Fruit fly (Drosophila melanogaster) whole organism, embryonic: ENCODE measurements around the gene CG7970.
A peak's percentile ranks its signal among the peaks of the same experiment; 100 is the strongest.

Experiments
- Abd-B ChIP-seq: fragments of 200-800 bp; sonication (Bioruptor generic); optimal IDR thresholded peaks from 2 replicates; lab custom pipeline; 2018; ENCODE audit warnings: missing biosample characterization, mild to moderate bottlenecking, missing genetic modification characterization, moderate library complexity
- Adf1 ChIP-seq: fragments of 200-800 bp; sonication (Bioruptor generic); IDR thresholded peaks from 2 replicates; pipeline ENCODE4 v1.3.6; 2022; ENCODE audit warnings: missing biosample characterization, missing genetic modification characterization
- Aef1 ChIP-seq: fragments of 200-800 bp; sonication (Bioruptor generic); IDR thresholded peaks from 3 replicates; pipeline ENCODE4 v1.3.6; 2022; ENCODE audit warnings: missing biosample characterization, missing genetic modification characterization
- CG10366 ChIP-seq: fragments of 200-800 bp; sonication (Bioruptor generic); IDR thresholded peaks from 2 replicates; pipeline ENCODE4 v1.3.6; 2022; ENCODE audit warnings: missing biosample characterization, missing genetic modification characterization
- CG10979 ChIP-seq: fragments of 200-800 bp; sonication (Bioruptor generic); optimal IDR thresholded peaks from 2 replicates; lab custom pipeline; 2018; ENCODE audit warnings: missing biosample characterization, mild to moderate bottlenecking, missing genetic modification characterization, moderate library complexity
- CG11093 ChIP-seq: fragments of 200-800 bp; sonication (Bioruptor generic); IDR thresholded peaks from 3 replicates; pipeline ENCODE4 v1.3.6; 2022; ENCODE audit warnings: missing biosample characterization, missing genetic modification characterization
- CG11398 ChIP-seq: fragments of 200-800 bp; sonication (Bioruptor generic); optimal IDR thresholded peaks from 2 replicates; lab custom pipeline; 2016; ENCODE audit warnings: missing biosample characterization, missing genetic modification characterization
- CG11560 ChIP-seq: fragments of 200-800 bp; sonication (Bioruptor generic); IDR thresholded peaks from 3 replicates; pipeline ENCODE4 v1.3.6; 2022; ENCODE audit warnings: missing biosample characterization, missing genetic modification characterization
- CG11723 ChIP-seq: fragments of 200-800 bp; sonication (Bioruptor generic); optimal IDR thresholded peaks from 2 replicates; lab custom pipeline; 2017; ENCODE audit warnings: missing biosample characterization, mild to moderate bottlenecking, missing genetic modification characterization
- CG12391 ChIP-seq: fragments of 200-800 bp; sonication (Bioruptor generic); optimal IDR thresholded peaks from 3 replicates; lab custom pipeline; 2018; ENCODE audit warnings: missing biosample characterization, mild to moderate bottlenecking, missing genetic modification characterization, moderate library complexity
- CG12744 ChIP-seq: fragments of 200-800 bp; sonication (Bioruptor generic); optimal IDR thresholded peaks from 2 replicates; lab custom pipeline; 2016; ENCODE audit warnings: missing biosample characterization, missing genetic modification characterization
- CG15696 ChIP-seq: fragments of 200-800 bp; sonication (Bioruptor generic); optimal IDR thresholded peaks from 2 replicates; lab custom pipeline; 2019; ENCODE audit warnings: missing biosample characterization, mild to moderate bottlenecking, missing genetic modification characterization, moderate library complexity
- CG16779 ChIP-seq: fragments of 200-800 bp; sonication (Bioruptor generic); IDR thresholded peaks from 2 replicates; pipeline ENCODE4 v1.3.6; 2022; ENCODE audit warnings: missing biosample characterization, missing genetic modification characterization
- CG16863 ChIP-seq: fragments of 200-800 bp; sonication (Bioruptor generic); optimal IDR thresholded peaks from 3 replicates; lab custom pipeline; 2016; ENCODE audit warnings: missing biosample characterization, missing genetic modification characterization
- CG1792 ChIP-seq: fragments of 200-800 bp; sonication (Bioruptor generic); optimal IDR thresholded peaks from 2 replicates; lab custom pipeline; 2016; ENCODE audit warnings: missing biosample characterization, missing genetic modification characterization
- CG2889 ChIP-seq: fragments of 200-800 bp; sonication (Bioruptor generic); IDR thresholded peaks from 3 replicates; pipeline ENCODE4 v1.3.6; 2022; ENCODE audit warnings: missing biosample characterization, missing genetic modification characterization
- CG3163 ChIP-seq: fragments of 200-800 bp; sonication (Bioruptor generic); optimal IDR thresholded peaks from 3 replicates; lab custom pipeline; 2016; ENCODE audit warnings: missing biosample characterization, missing genetic modification characterization
- CG32772 ChIP-seq: fragments of 200-800 bp; sonication (Bioruptor generic); IDR thresholded peaks from 2 replicates; pipeline ENCODE4 v1.3.6; 2022; ENCODE audit warnings: missing biosample characterization, missing genetic modification characterization
- CG4404 ChIP-seq: fragments of 200-800 bp; sonication (Bioruptor generic); IDR thresholded peaks from 2 replicates; pipeline ENCODE4 v1.3.6; 2022; ENCODE audit warnings: missing biosample characterization, missing genetic modification characterization
- CG7786 ChIP-seq: fragments of 200-800 bp; sonication (Bioruptor generic); optimal IDR thresholded peaks from 2 replicates; lab custom pipeline; 2016; ENCODE audit warnings: missing biosample characterization, missing genetic modification characterization
- Dfd ChIP-seq, 2 experiments: fragments of >200 bp; optimal IDR thresholded peaks; 2 replicates each; lab custom pipeline; 2017; ENCODE audit warnings: missing biosample characterization in 2 of 2, missing genetic modification characterization in 2 of 2
- Dip3 ChIP-seq: fragments of 200-800 bp; sonication (Bioruptor generic); optimal IDR thresholded peaks from 3 replicates; lab custom pipeline; 2016; ENCODE audit warnings: missing biosample characterization, missing genetic modification characterization
- Drgx ChIP-seq: fragments of 200-800 bp; sonication (Bioruptor generic); IDR thresholded peaks from 2 replicates; pipeline ENCODE4 v1.3.6; 2022; ENCODE audit warnings: missing biosample characterization, missing genetic modification characterization
- E2f2 ChIP-seq: fragments of 200-800 bp; sonication (Bioruptor generic); IDR thresholded peaks from 2 replicates; pipeline ENCODE4 v1.3.6; 2022; ENCODE audit warnings: missing biosample characterization, missing genetic modification characterization
- HLH3B ChIP-seq: fragments of 200-800 bp; sonication (Bioruptor generic); IDR thresholded peaks from 2 replicates; pipeline ENCODE4 v1.3.6; 2022; ENCODE audit warnings: missing biosample characterization, missing genetic modification characterization
- Hand ChIP-seq: fragments of 200-800 bp; sonication (Bioruptor generic); optimal IDR thresholded peaks from 2 replicates; lab custom pipeline; 2017; ENCODE audit warnings: mild to moderate bottlenecking, missing biosample characterization, missing genetic modification reagents, missing genetic modification characterization
- Hmr ChIP-seq: fragments of 200-800 bp; sonication (Bioruptor generic); optimal IDR thresholded peaks from 3 replicates; lab custom pipeline; 2017; ENCODE audit warnings: mild to moderate bottlenecking, missing biosample characterization, missing genetic modification reagents, missing genetic modification characterization
- Nf-YA ChIP-seq: fragments of 200-800 bp; sonication (Bioruptor generic); IDR thresholded peaks from 2 replicates; pipeline ENCODE4 v1.3.6; 2022; ENCODE audit warnings: missing biosample characterization, missing genetic modification characterization
- Optix ChIP-seq: fragments of 200-800 bp; sonication (Bioruptor generic); IDR thresholded peaks from 3 replicates; pipeline ENCODE4 v1.3.6; 2022; ENCODE audit warnings: missing biosample characterization, missing genetic modification characterization
- PHDP ChIP-seq: fragments of 200-800 bp; sonication (Bioruptor generic); optimal IDR thresholded peaks from 3 replicates; lab custom pipeline; 2018; ENCODE audit warnings: missing biosample characterization, mild to moderate bottlenecking, missing genetic modification characterization, moderate library complexity
- Ravus ChIP-seq: fragments of 200-800 bp; sonication (Bioruptor generic); IDR thresholded peaks from 2 replicates; pipeline ENCODE4 v1.3.6; 2022; ENCODE audit warnings: missing biosample characterization, missing genetic modification characterization
- Side ChIP-seq: fragments of 200-800 bp; sonication (Bioruptor generic); optimal IDR thresholded peaks from 2 replicates; lab custom pipeline; 2016; ENCODE audit warnings: missing biosample characterization, missing genetic modification characterization
- Stat92E ChIP-seq, 3 experiments: fragments of >200 bp in 2 of 3; fragments of 200-800 bp in 1 of 3; sonication (Bioruptor generic) in 1 of 3; optimal IDR thresholded peaks; 2 replicates each; lab custom pipeline; 2017 to 2019; ENCODE audit warnings: missing biosample characterization in 3 of 3, missing genetic modification characterization in 3 of 3, mild to moderate bottlenecking in 1 of 3, moderate library complexity in 1 of 3
- Trl ChIP-seq, 3 experiments: fragments of >200 bp in 2 of 3; fragments of 200-800 bp in 1 of 3; sonication (Bioruptor generic) in 1 of 3; optimal IDR thresholded peaks; 2 replicates in 1 of 3; 3 replicates in 2 of 3; lab custom pipeline; 2016 to 2017; ENCODE audit warnings: missing biosample characterization in 1 of 3, missing genetic modification characterization in 1 of 3
- Xrp1 ChIP-seq: fragments of 200-800 bp; sonication (Bioruptor generic); IDR thresholded peaks from 2 replicates; pipeline ENCODE4 v1.3.6; 2022; ENCODE audit warnings: missing biosample characterization, missing genetic modification characterization
- danr ChIP-seq: fragments of 200-800 bp; sonication (Bioruptor generic); IDR thresholded peaks from 2 replicates; pipeline ENCODE4 v1.3.6; 2022; ENCODE audit warnings: missing biosample characterization, missing genetic modification characterization
- dpn ChIP-seq, 2 experiments: fragments of 200-800 bp; sonication (Bioruptor generic); optimal IDR thresholded peaks; 3 replicates each; lab custom pipeline; 2016; ENCODE audit warnings: missing biosample characterization in 2 of 2, missing genetic modification characterization in 2 of 2
- eyg ChIP-seq: fragments of 200-800 bp; sonication (Bioruptor generic); optimal IDR thresholded peaks from 3 replicates; lab custom pipeline; 2016; ENCODE audit warnings: missing biosample characterization, missing genetic modification characterization
- grau ChIP-seq: fragments of 200-800 bp; optimal IDR thresholded peaks from 3 replicates; lab custom pipeline; 2019; ENCODE audit warnings: missing biosample characterization, mild to moderate bottlenecking, missing genetic modification characterization, moderate library complexity
- hkb ChIP-seq, 2 experiments: fragments of 200-800 bp in 1 of 2; fragments of >200 bp in 1 of 2; sonication (Bioruptor generic) in 1 of 2; IDR thresholded peaks in 1 of 2; optimal IDR thresholded peaks in 1 of 2; 2 replicates each; pipeline versions ENCODE4 v1.3.6 to Lab custom; 2017 to 2022; ENCODE audit warnings: missing biosample characterization in 1 of 2, missing genetic modification characterization in 1 of 2
- hth ChIP-seq: fragments of >200 bp; optimal IDR thresholded peaks from 2 replicates; lab custom pipeline; 2017; ENCODE audit warnings: inconsistent platforms
- lola ChIP-seq, 3 experiments: fragments of >200 bp in 2 of 3; fragments of 200-800 bp in 1 of 3; sonication (Bioruptor generic) in 1 of 3; optimal IDR thresholded peaks; 2 replicates each; lab custom pipeline; 2017 to 2019; ENCODE audit warnings: missing biosample characterization in 3 of 3, missing genetic modification characterization in 3 of 3, mild to moderate bottlenecking in 1 of 3, moderate library complexity in 1 of 3
- maf-S ChIP-seq: fragments of 200-800 bp; sonication (Bioruptor generic); optimal IDR thresholded peaks from 2 replicates; lab custom pipeline; 2016; ENCODE audit warnings: missing biosample characterization, missing genetic modification characterization
- mam ChIP-seq: fragments of 200-800 bp; sonication (Bioruptor generic); optimal IDR thresholded peaks from 3 replicates; lab custom pipeline; 2016; ENCODE audit warnings: missing biosample characterization, missing genetic modification characterization
- nmo ChIP-seq: fragments of 200-800 bp; sonication (Bioruptor generic); optimal IDR thresholded peaks from 2 replicates; lab custom pipeline; 2018; ENCODE audit warnings: missing biosample characterization, mild to moderate bottlenecking, missing genetic modification characterization, moderate library complexity
- nom ChIP-seq: fragments of 200-800 bp; sonication (Bioruptor generic); optimal IDR thresholded peaks from 2 replicates; lab custom pipeline; 2017; ENCODE audit warnings: missing biosample characterization, missing genetic modification characterization, mild to moderate bottlenecking, moderate library complexity, missing genetic modification reagents
- p53 ChIP-seq: fragments of 200-800 bp; sonication (Bioruptor generic); optimal IDR thresholded peaks from 2 replicates; lab custom pipeline; 2016; ENCODE audit warnings: missing biosample characterization, missing genetic modification characterization
- pb ChIP-seq: fragments of 200-800 bp; sonication (Bioruptor generic); optimal IDR thresholded peaks from 3 replicates; lab custom pipeline; 2016; ENCODE audit warnings: missing biosample characterization, missing genetic modification characterization
- sd ChIP-seq: fragments of 200-800 bp; sonication (Bioruptor generic); optimal IDR thresholded peaks from 3 replicates; lab custom pipeline; 2018; ENCODE audit warnings: missing biosample characterization, mild to moderate bottlenecking, missing genetic modification characterization, moderate library complexity
- tap ChIP-seq: fragments of 200-800 bp; optimal IDR thresholded peaks from 3 replicates; lab custom pipeline; 2019; ENCODE audit warnings: missing biosample characterization, mild to moderate bottlenecking, missing genetic modification characterization, moderate library complexity
- unpg ChIP-seq: fragments of 200-800 bp; sonication (Bioruptor generic); optimal IDR thresholded peaks from 3 replicates; lab custom pipeline; 2018; ENCODE audit warnings: missing biosample characterization, mild to moderate bottlenecking, missing genetic modification characterization, moderate library complexity

Gene CG7970

dm6 chr3L:1609611-1610010 is 42.9 kb upstream of the CG7970 start (continued):
- no peak for TF ChIP-seq CG11723
- TF ChIP-seq CG4404 (GFP tag; lab: Robert Waterston, UW), result no peak
- TF ChIP-seq CG1792 (GFP tag; lab: Kevin White, UChicago), result no peak
- no peak for TF ChIP-seq CG15696 (tag; lab: Kevin White, UChicago)
- no peak for TF ChIP-seq Xrp1 (GFP tag; lab: Robert Waterston, UW)
- TF ChIP-seq p53, result no peak
- no peak for TF ChIP-seq CG16779 (GFP tag; lab: Robert Waterston, UW)
- TF ChIP-seq Side (GFP tag; lab: Kevin White, UChicago), result no peak
- no peak for TF ChIP-seq hkb (optimal IDR thresholded peaks at IDR 0.05; lab: Kevin White, UChicago)
- TF ChIP-seq hkb (GFP tag; IDR thresholded peaks at IDR 0.05; lab: Robert Waterston, UW), result peak; percentile 34; the same call in 1 of the 2 replicates
- no peak; the same call in 1 of the 2 replicates for TF ChIP-seq E2f2 (GFP tag; lab: Robert Waterston, UW)
- TF ChIP-seq CG10979 (tag; lab: Kevin White, UChicago), result no peak
- TF ChIP-seq Hmr (GFP tag; lab: Kevin White, UChicago), result peak; percentile 57
- peak; percentile 34 for TF ChIP-seq nmo (GFP tag; lab: Kevin White, UChicago)
- peak; percentile 23 for TF ChIP-seq CG12744 (GFP tag; lab: Kevin White, UChicago)
- 0 out of 3 replicates have a peak, but pooled peaks have one; percentile 14 for TF ChIP-seq CG2889
- TF ChIP-seq Stat92E (GFP tag; optimal IDR thresholded peaks at IDR 0.05; lab: Kevin White, UChicago), result no peak
- peak; percentile 29 for TF ChIP-seq CG7786 (GFP tag; lab: Kevin White, UChicago)
- TF ChIP-seq Ravus, result peak; percentile 18; the same call in 1 of the 2 replicates
- TF ChIP-seq CG32772 (GFP tag; lab: Robert Waterston, UW), result no peak
- no peak for TF ChIP-seq Nf-YA (GFP tag; lab: Robert Waterston, UW)
- TF ChIP-seq Drgx (GFP tag; lab: Robert Waterston, UW), result 0 out of 2 replicates have a peak, but pooled peaks have one; percentile 44
- peak; percentile 31; the same call in 1 of the 3 replicates for TF ChIP-seq Aef1 (GFP tag; lab: Robert Waterston, UW)
- no peak for TF ChIP-seq CG11093 (GFP tag; lab: Robert Waterston, UW)
- TF ChIP-seq CG10366 (GFP tag; lab: Robert Waterston, UW), result peak; percentile 19; the same call in 1 of the 2 replicates
- TF ChIP-seq CG12391 (tag; lab: Kevin White, UChicago), result peak; percentile 34
- TF ChIP-seq unpg, result peak; percentile 15
- TF ChIP-seq Hand (GFP tag; lab: Kevin White, UChicago), result peak; percentile 1
- no peak for TF ChIP-seq hth (lab: Kevin White, UChicago)
- no peak for TF ChIP-seq HLH3B (GFP tag; lab: Robert Waterston, UW)
- peak; percentile 64 for TF ChIP-seq grau (tag; lab: Kevin White, UChicago)
- peak; percentile 19 for TF ChIP-seq CG16863 (GFP tag; lab: Kevin White, UChicago)
- TF ChIP-seq Dfd (GFP tag; optimal IDR thresholded peaks at IDR 0.05; lab: Kevin White, UChicago), result no peak
- no peak for TF ChIP-seq danr
- TF ChIP-seq mam (GFP tag; lab: Kevin White, UChicago), result peak; percentile 45
- TF ChIP-seq CG11560 (tag; lab: Robert Waterston, UW), result peak; percentile 24; the same call in 1 of the 3 replicates
- TF ChIP-seq dpn (GFP tag; optimal IDR thresholded peaks at IDR 0.05; lab: Kevin White, UChicago), result peak; percentile 45 to 58
- peak; percentile 46 for TF ChIP-seq Dip3 (GFP tag; lab: Kevin White, UChicago)
- TF ChIP-seq eyg, result no peak
- TF ChIP-seq pb (GFP tag; lab: Kevin White, UChicago), result no peak
- TF ChIP-seq tap (tag; lab: Kevin White, UChicago), result no peak
- no peak for TF ChIP-seq sd (tag; lab: Kevin White, UChicago)
- no peak for TF ChIP-seq Abd-B (GFP tag; lab: Kevin White, UChicago)
- no peak for TF ChIP-seq Adf1 (GFP tag; lab: Robert Waterston, UW)
- TF ChIP-seq Optix (GFP tag; lab: Robert Waterston, UW), result no peak
- TF ChIP-seq CG3163, result no peak
- TF ChIP-seq CG11398 (GFP tag; lab: Kevin White, UChicago), result no peak
- no peak for TF ChIP-seq lola (GFP tag; optimal IDR thresholded peaks at IDR 0.05; lab: Kevin White, UChicago)
- no peak for TF ChIP-seq Trl (optimal IDR thresholded peaks at IDR 0.05; lab: Kevin White, UChicago)
- TF ChIP-seq Trl (GFP tag; optimal IDR thresholded peaks at IDR 0.05; lab: Kevin White, UChicago), result no peak
- no peak for TF ChIP-seq nom (GFP tag; lab: Kevin White, UChicago)
- TF ChIP-seq PHDP (tag; lab: Kevin White, UChicago), result peak; percentile 48
- TF ChIP-seq maf-S (GFP tag; lab: Kevin White, UChicago), result no peak
